Worm (Caenorhabditis elegans) whole organism, L1 larva: ENCODE data around the gene srbc-8.

ENCODE experiments used
- C16A3.4 ChIP-seq: fragments of 150-350 bp; optimal IDR thresholded peaks from 2 replicates; lab custom pipeline; 2014; ENCODE audit warnings: missing biosample characterization, missing genetic modification characterization
- Y116A8C.19 ChIP-seq: sonication (generic microtip); optimal IDR thresholded peaks from 2 replicates; lab custom pipeline; 2016; ENCODE audit warnings: missing compliant biosample characterization, missing genetic modification characterization, borderline replicate concordance
- aha-1 ChIP-seq: fragments of 150-350 bp; optimal IDR thresholded peaks from 2 replicates; lab custom pipeline; 2014; ENCODE audit warnings: missing biosample characterization, missing genetic modification characterization
- ama-1 ChIP-seq: fragments of 150-350 bp; optimal IDR thresholded peaks from 2 replicates; lab custom pipeline; 2014
- blmp-1 ChIP-seq: fragments of 150-350 bp; optimal IDR thresholded peaks from 2 replicates; lab custom pipeline; 2014; ENCODE audit warnings: missing biosample characterization, missing genetic modification characterization
- ceh-63 ChIP-seq: fragments of 200-800 bp; sonication (Bioruptor generic); optimal IDR thresholded peaks from 2 replicates; lab custom pipeline; 2018; ENCODE audit warnings: mild to moderate bottlenecking, missing genetic modification characterization, missing compliant biosample characterization
- ceh-82 ChIP-seq, 3 experiments: fragments of 150-350 bp in 1 of 3; sonication (generic microtip) in 2 of 3; optimal IDR thresholded peaks; 2 replicates each; lab custom pipeline; 2014 to 2017; ENCODE audit warnings: missing biosample characterization in 3 of 3, missing genetic modification characterization in 3 of 3
- ceh-88 ChIP-seq: fragments of 200-800 bp; sonication (Bioruptor generic); IDR thresholded peaks from 2 replicates; pipeline ENCODE4 v1.3.6; 2022; ENCODE audit warnings: missing genetic modification characterization, missing compliant biosample characterization
- ceh-90 ChIP-seq: sonication (generic microtip); optimal IDR thresholded peaks from 2 replicates; lab custom pipeline; 2016; ENCODE audit warnings: missing genetic modification characterization, missing compliant biosample characterization
- ces-1 ChIP-seq: fragments of 150-350 bp; optimal IDR thresholded peaks from 2 replicates; lab custom pipeline; 2014; ENCODE audit warnings: missing biosample characterization, missing genetic modification reagents, missing genetic modification characterization
- dpl-1 ChIP-seq, 3 experiments: fragments of 150-350 bp in 2 of 3; sonication (generic microtip) in 1 of 3; optimal IDR thresholded peaks; 2 replicates each; lab custom pipeline; 2014 to 2017; ENCODE audit warnings: missing biosample characterization in 3 of 3, missing genetic modification characterization in 3 of 3, missing genetic modification reagents in 3 of 3
- efl-1 ChIP-seq, 4 experiments: fragments of 150-350 bp; optimal IDR thresholded peaks in 3 of 4; peaks in 1 of 4; 1 replicate in 1 of 4; 2 replicates in 3 of 4; lab custom pipeline; 2014; ENCODE audit warnings: missing biosample characterization in 2 of 4, missing genetic modification characterization in 2 of 4, missing genetic modification reagents in 2 of 4
- efl-3 ChIP-seq: fragments of 200-800 bp; sonication (Bioruptor generic); optimal IDR thresholded peaks from 2 replicates; lab custom pipeline; 2018; ENCODE audit warnings: mild to moderate bottlenecking, missing genetic modification characterization, missing compliant biosample characterization
- egl-13 ChIP-seq: sonication (generic microtip); optimal IDR thresholded peaks from 2 replicates; lab custom pipeline; 2016; ENCODE audit warnings: missing genotype, missing genetic modification reagents, missing genetic modification characterization, missing compliant biosample characterization
- elt-2 ChIP-seq: sonication (generic microtip); optimal IDR thresholded peaks from 2 replicates; lab custom pipeline; 2016; ENCODE audit warnings: missing genetic modification characterization, mild to moderate bottlenecking, inconsistent platforms, missing compliant biosample characterization, missing genetic modification reagents
- elt-3 ChIP-seq, 6 experiments: fragments of 150-350 bp in 1 of 6; sonication (generic microtip); optimal IDR thresholded peaks; 2 replicates each; lab custom pipeline; 2017 to 2018; ENCODE audit warnings: missing biosample characterization in 6 of 6, missing genetic modification characterization in 6 of 6, inconsistent platforms in 1 of 6
- ets-5 ChIP-seq: fragments of 200-800 bp; sonication (Bioruptor generic); IDR thresholded peaks from 2 replicates; pipeline ENCODE4 v1.3.6; 2022; ENCODE audit warnings: missing genetic modification characterization, missing compliant biosample characterization
- grh-1 ChIP-seq: fragments of 200-800 bp; sonication (Bioruptor generic); IDR thresholded peaks from 2 replicates; pipeline ENCODE4 v1.3.6; 2022; ENCODE audit warnings: missing genetic modification reagents, missing genetic modification characterization, missing compliant biosample characterization
- hlh-4 ChIP-seq: sonication (generic microtip); optimal IDR thresholded peaks from 2 replicates; lab custom pipeline; 2016; ENCODE audit warnings: mild to moderate bottlenecking, missing genetic modification characterization, missing compliant biosample characterization
- hpl-2 ChIP-seq: fragments of 150-350 bp; optimal IDR thresholded peaks from 2 replicates; lab custom pipeline; 2014; ENCODE audit warnings: missing biosample characterization, missing genetic modification reagents, missing genetic modification characterization
- irx-1 ChIP-seq: sonication (generic microtip); optimal IDR thresholded peaks from 2 replicates; lab custom pipeline; 2016; ENCODE audit warnings: missing genetic modification characterization, missing compliant biosample characterization
- lin-35 ChIP-seq, 2 experiments: fragments of 150-350 bp; optimal IDR thresholded peaks; 2 replicates each; lab custom pipeline; 2014; ENCODE audit warnings: missing biosample characterization in 2 of 2, missing genetic modification characterization in 2 of 2, missing genetic modification reagents in 2 of 2
- lin-39 ChIP-seq: fragments of 150-350 bp; optimal IDR thresholded peaks from 2 replicates; lab custom pipeline; 2014; ENCODE audit warnings: missing biosample characterization, missing genetic modification reagents, missing genetic modification characterization
- lsy-2 ChIP-seq, 2 experiments: fragments of 150-350 bp; optimal IDR thresholded peaks; 2 replicates each; lab custom pipeline; 2014; ENCODE audit warnings: missing biosample characterization in 2 of 2, missing genetic modification characterization in 2 of 2
- mdl-1 ChIP-seq, 2 experiments: fragments of 150-350 bp; optimal IDR thresholded peaks; 2 replicates each; lab custom pipeline; 2014 to 2017; ENCODE audit warnings: missing biosample characterization in 2 of 2, missing genetic modification characterization in 2 of 2, inconsistent platforms in 1 of 2
- mep-1 ChIP-seq: fragments of 150-350 bp; optimal IDR thresholded peaks from 2 replicates; lab custom pipeline; 2014; ENCODE audit warnings: missing biosample characterization, missing genetic modification characterization
- nhr-19 ChIP-seq: fragments of 200-800 bp; sonication (Bioruptor generic); conservative IDR thresholded peaks from 2 replicates; pipeline ENCODE4 v1.3.6; 2022; ENCODE audit warnings: missing genetic modification characterization, missing compliant biosample characterization
- nhr-20 ChIP-seq: sonication (generic microtip); optimal IDR thresholded peaks from 2 replicates; lab custom pipeline; 2016; ENCODE audit warnings: mild to moderate bottlenecking, missing genetic modification characterization, missing compliant biosample characterization
- nhr-237 ChIP-seq: fragments of 150-350 bp; optimal IDR thresholded peaks from 2 replicates; lab custom pipeline; 2014; ENCODE audit warnings: missing biosample characterization, missing genetic modification characterization
- nhr-47 ChIP-seq: sonication (generic microtip); optimal IDR thresholded peaks from 2 replicates; lab custom pipeline; 2016; ENCODE audit warnings: mild to moderate bottlenecking, missing genetic modification characterization, moderate library complexity, missing compliant biosample characterization
- nhr-84 ChIP-seq: sonication (generic microtip); optimal IDR thresholded peaks from 2 replicates; lab custom pipeline; 2017; ENCODE audit warnings: missing biosample characterization, missing genetic modification characterization
- nhr-90 ChIP-seq: sonication (generic microtip); optimal IDR thresholded peaks from 2 replicates; lab custom pipeline; 2016; ENCODE audit warnings: mild to moderate bottlenecking, missing genetic modification characterization, missing compliant biosample characterization; ENCODE audit not compliant: poor library complexity
- pax-3 ChIP-seq: fragments of 200-800 bp; sonication (Bioruptor generic); optimal IDR thresholded peaks from 2 replicates; lab custom pipeline; 2018; ENCODE audit warnings: mild to moderate bottlenecking, missing genetic modification characterization, moderate library complexity, missing compliant biosample characterization
- skn-1 ChIP-seq: fragments of 150-350 bp; optimal IDR thresholded peaks from 2 replicates; lab custom pipeline; 2014; ENCODE audit warnings: missing biosample characterization, missing genetic modification characterization
- snu-23 ChIP-seq: sonication (generic microtip); optimal IDR thresholded peaks from 2 replicates; lab custom pipeline; 2016; ENCODE audit warnings: missing genetic modification characterization, missing compliant biosample characterization
- sptf-1 ChIP-seq: fragments of 150-350 bp; optimal IDR thresholded peaks from 2 replicates; lab custom pipeline; 2014; ENCODE audit warnings: missing biosample characterization, missing genetic modification characterization
- swsn-7 ChIP-seq: sonication (generic microtip); optimal IDR thresholded peaks from 2 replicates; lab custom pipeline; 2016; ENCODE audit warnings: missing genetic modification characterization, missing compliant biosample characterization
- tlp-1 ChIP-seq: fragments of 150-350 bp; optimal IDR thresholded peaks from 2 replicates; lab custom pipeline; 2014; ENCODE audit warnings: missing biosample characterization, missing genetic modification characterization
- unc-130 ChIP-seq: fragments of 150-350 bp; optimal IDR thresholded peaks from 2 replicates; lab custom pipeline; 2017; ENCODE audit warnings: missing biosample characterization, missing genetic modification characterization, inconsistent platforms
- unc-86 ChIP-seq: sonication (generic microtip); optimal IDR thresholded peaks from 2 replicates; lab custom pipeline; 2016; ENCODE audit warnings: missing genetic modification characterization, missing compliant biosample characterization
- xbp-1 ChIP-seq: sonication (generic microtip); optimal IDR thresholded peaks from 2 replicates; lab custom pipeline; 2016; ENCODE audit warnings: missing genetic modification characterization, missing compliant biosample characterization
- zag-1 ChIP-seq: fragments of 150-350 bp; optimal IDR thresholded peaks from 2 replicates; lab custom pipeline; 2014; ENCODE audit warnings: missing biosample characterization, missing genetic modification characterization
- zip-4 ChIP-seq: fragments of 200-800 bp; sonication (Bioruptor generic); optimal IDR thresholded peaks from 2 replicates; lab custom pipeline; 2018; ENCODE audit warnings: mild to moderate bottlenecking, missing genetic modification characterization, moderate library complexity, missing compliant biosample characterization
- ztf-11 ChIP-seq, 2 experiments: sonication (generic microtip); optimal IDR thresholded peaks; 2 replicates each; lab custom pipeline; 2016 to 2017; ENCODE audit warnings: missing genetic modification characterization in 2 of 2, missing biosample characterization in 1 of 2, missing compliant biosample characterization in 1 of 2

Gene srbc-8

DNA sequence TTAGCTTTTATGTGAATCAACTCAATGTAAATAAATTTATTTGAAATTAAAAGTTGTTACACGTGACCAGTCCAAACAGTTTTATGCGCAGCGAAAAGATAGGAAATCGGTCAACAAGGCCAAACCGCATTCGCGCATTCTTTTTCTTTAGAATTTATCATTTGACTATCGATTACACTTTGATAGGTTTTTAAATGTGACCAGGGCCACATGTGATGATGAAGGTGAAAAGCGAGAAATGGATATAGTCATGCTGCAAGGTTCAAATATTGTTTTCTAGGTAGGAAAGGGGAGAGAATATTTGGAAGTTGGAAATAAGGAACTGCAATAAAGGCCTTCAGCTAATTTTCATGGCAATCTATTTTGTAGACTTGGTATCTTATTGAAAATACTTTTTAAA lies 48.0 kb downstream of the srbc-8 start (continued):
- no peak for TF ChIP-seq sptf-1 (tag; lab: Kevin White, UChicago)
- TF ChIP-seq dpl-1 (GFP tag; optimal IDR thresholded peaks at IDR 0.05; lab: Kevin White, UChicago): peak in 2 of 3 experiments; percentile 20 to 31
- TF ChIP-seq tlp-1 (tag; lab: Kevin White, UChicago): no peak
- TF ChIP-seq mdl-1 (tag; optimal IDR thresholded peaks at IDR 0.05; lab: Kevin White, UChicago): peak in 1 of 2 experiments; percentile 79
- TF ChIP-seq efl-1 (optimal IDR thresholded peaks at IDR 0.05; lab: Kevin White, UChicago): peak in 1 of 2 experiments; percentile 14
- TF ChIP-seq efl-1 (GFP tag; optimal IDR thresholded peaks at IDR 0.05 in 1 of 2; lab: Kevin White, UChicago): peak in 1 of 2 experiments; percentile 1
- peak; percentile 79 for TF ChIP-seq nhr-19 (GFP tag; lab: Robert Waterston, UW)
- TF ChIP-seq lin-35 (GFP tag; optimal IDR thresholded peaks at IDR 0.05; lab: Kevin White, UChicago): peak in 1 of 2 experiments; percentile 84
- TF ChIP-seq zag-1 (tag; lab: Kevin White, UChicago): no peak
- TF ChIP-seq aha-1 (tag; lab: Kevin White, UChicago): no peak
- TF ChIP-seq ceh-63 (GFP tag; lab: Kevin White, UChicago): no peak
- TF ChIP-seq elt-3 (tag; optimal IDR thresholded peaks at IDR 0.05; lab: Kevin White, UChicago): peak in 4 of 6 experiments; percentile 0 to 97 (median 50)
- no peak for TF ChIP-seq elt-2 (tag; lab: Kevin White, UChicago)
- TF ChIP-seq nhr-237 (tag; lab: Kevin White, UChicago): no peak
- TF ChIP-seq hlh-4: no peak
- peak; percentile 72 for TF ChIP-seq unc-130 (tag; lab: Kevin White, UChicago)
- TF ChIP-seq efl-3 (GFP tag; lab: Kevin White, UChicago): no peak
- TF ChIP-seq, all 84 proteins: peak for 25

ce11 chrV:7436509-7436908 lies 48.4 kb downstream of the srbc-8 start:
- no peak for TF ChIP-seq nhr-20

ce11 chrV:7435376-7436204 lies 49.3 kb downstream of the srbc-8 start, which contains the start of the genes ddo-2 and F25E5.8:
Gene ddo-2 (minus strand): TSS chrV:7435705.
Gene F25E5.8 (plus strand): TSS chrV:7435930.
- no peak for TF ChIP-seq efl-3 (GFP tag; lab: Kevin White, UChicago)
- TF ChIP-seq hlh-4: no peak
- no peak for TF ChIP-seq nhr-84 (tag; lab: Kevin White, UChicago)
- no peak for TF ChIP-seq swsn-7 (tag; lab: Kevin White, UChicago)
- no peak for TF ChIP-seq mep-1
- TF ChIP-seq lsy-2 (tag; optimal IDR thresholded peaks at IDR 0.05; lab: Kevin White, UChicago): no peak
- TF ChIP-seq lin-35 (GFP tag; optimal IDR thresholded peaks at IDR 0.05; lab: Kevin White, UChicago): peak in 1 of 2 experiments; percentile 31
- TF ChIP-seq Y116A8C.19 (tag; lab: Kevin White, UChicago): no peak
- no peak for TF ChIP-seq xbp-1 (tag; lab: Kevin White, UChicago)
- no peak for TF ChIP-seq ets-5 (GFP tag; lab: Robert Waterston, UW)
- no peak for TF ChIP-seq pax-3 (tag; lab: Kevin White, UChicago)
- peak; percentile 32 for TF ChIP-seq snu-23 (GFP tag; lab: Kevin White, UChicago)
- TF ChIP-seq lin-39: no peak
- TF ChIP-seq nhr-19 (GFP tag; lab: Robert Waterston, UW): peak; percentile 72
- peak; percentile 83 for TF ChIP-seq blmp-1 (tag; lab: Kevin White, UChicago)
- TF ChIP-seq C16A3.4 (tag; lab: Kevin White, UChicago): no peak
- TF ChIP-seq ceh-63 (GFP tag; lab: Kevin White, UChicago): no peak
- TF ChIP-seq nhr-90 (tag; lab: Kevin White, UChicago): peak; percentile 48
- no peak for TF ChIP-seq ceh-82 (tag; optimal IDR thresholded peaks at IDR 0.05; lab: Kevin White, UChicago)
- no peak for TF ChIP-seq aha-1 (tag; lab: Kevin White, UChicago)
- no peak for TF ChIP-seq ceh-90 (tag; lab: Kevin White, UChicago)
- TF ChIP-seq grh-1 (GFP tag; lab: Robert Waterston, UW): 0 out of 2 replicates have a peak, but pooled peaks have one; percentile 7
- no peak for TF ChIP-seq irx-1 (tag; lab: Kevin White, UChicago)
- no peak for TF ChIP-seq hpl-2 (GFP tag; lab: Kevin White, UChicago)
- TF ChIP-seq ama-1 (lab: Kevin White, UChicago): no peak
- TF ChIP-seq dpl-1 (GFP tag; optimal IDR thresholded peaks at IDR 0.05; lab: Kevin White, UChicago): no peak
- TF ChIP-seq skn-1 (tag; lab: Kevin White, UChicago): peak; percentile 24
- TF ChIP-seq nhr-47 (tag; lab: Kevin White, UChicago): no peak
- TF ChIP-seq efl-1 (optimal IDR thresholded peaks at IDR 0.05; lab: Kevin White, UChicago): no peak
- no peak for TF ChIP-seq efl-1 (GFP tag; optimal IDR thresholded peaks at IDR 0.05 in 1 of 2; lab: Kevin White, UChicago)
- no peak for TF ChIP-seq ceh-88
- no peak for TF ChIP-seq ces-1
- no peak for TF ChIP-seq zip-4 (GFP tag; lab: Kevin White, UChicago)
- no peak for TF ChIP-seq ztf-11 (tag; optimal IDR thresholded peaks at IDR 0.05; lab: Kevin White, UChicago)
- no peak for TF ChIP-seq zag-1 (tag; lab: Kevin White, UChicago)
- TF ChIP-seq nhr-20: peak; percentile 19
- no peak for TF ChIP-seq egl-13
- TF ChIP-seq unc-130 (tag; lab: Kevin White, UChicago): peak; percentile 81
- no peak for TF ChIP-seq unc-86 (tag; lab: Kevin White, UChicago)
